Worm (Caenorhabditis elegans) whole organism, early embryonic: Measurements from ENCODE around the gene fbxa-208.

Source experiments
- B0310.2 ChIP-seq: sonication (generic microtip); optimal IDR thresholded peaks from 2 replicates; lab custom pipeline; 2016; ENCODE audit warnings: mild to moderate bottlenecking, missing genetic modification characterization, missing compliant biosample characterization
- F13C5.2 ChIP-seq: sonication (generic microtip); optimal IDR thresholded peaks from 2 replicates; lab custom pipeline; 2017; ENCODE audit warnings: mild to moderate bottlenecking, missing genetic modification characterization, inconsistent platforms, missing compliant biosample characterization
- aly-1 ChIP-seq: sonication (generic microtip); optimal IDR thresholded peaks from 2 replicates; lab custom pipeline; 2016; ENCODE audit warnings: missing genetic modification characterization, missing compliant biosample characterization
- ama-1 ChIP-seq: fragments of 150-350 bp; optimal IDR thresholded peaks from 2 replicates; lab custom pipeline; 2014
- ceh-13 ChIP-seq: fragments of 200-800 bp; sonication (Bioruptor generic); optimal IDR thresholded peaks from 2 replicates; lab custom pipeline; 2018; ENCODE audit warnings: mild to moderate bottlenecking, missing genetic modification characterization, missing compliant biosample characterization
- ceh-36 ChIP-seq: sonication (generic microtip); optimal IDR thresholded peaks from 2 replicates; lab custom pipeline; 2016; ENCODE audit warnings: missing genetic modification characterization, inconsistent platforms, missing compliant biosample characterization
- hmbx-1 ChIP-seq: sonication (generic microtip); optimal IDR thresholded peaks from 2 replicates; lab custom pipeline; 2016; ENCODE audit warnings: mild to moderate bottlenecking, missing genetic modification characterization, missing compliant biosample characterization
- hnd-1 ChIP-seq: sonication (generic microtip); optimal IDR thresholded peaks from 2 replicates; lab custom pipeline; 2016; ENCODE audit warnings: missing genetic modification characterization, missing compliant biosample characterization
- pes-1 ChIP-seq: fragments of 200-800 bp; sonication (Bioruptor generic); IDR thresholded peaks from 2 replicates; pipeline ENCODE4 v1.3.6; 2022; ENCODE audit warnings: missing genetic modification reagents, missing genetic modification characterization, missing compliant biosample characterization
- scrt-1 ChIP-seq: fragments of 200-800 bp; sonication (Bioruptor generic); IDR thresholded peaks from 2 replicates; pipeline ENCODE4 v1.3.6; 2022; ENCODE audit warnings: missing genetic modification characterization, missing compliant biosample characterization
- tra-4 ChIP-seq: sonication (generic microtip); optimal IDR thresholded peaks from 2 replicates; lab custom pipeline; 2017; ENCODE audit warnings: missing genetic modification characterization, missing compliant biosample characterization

DNA sequence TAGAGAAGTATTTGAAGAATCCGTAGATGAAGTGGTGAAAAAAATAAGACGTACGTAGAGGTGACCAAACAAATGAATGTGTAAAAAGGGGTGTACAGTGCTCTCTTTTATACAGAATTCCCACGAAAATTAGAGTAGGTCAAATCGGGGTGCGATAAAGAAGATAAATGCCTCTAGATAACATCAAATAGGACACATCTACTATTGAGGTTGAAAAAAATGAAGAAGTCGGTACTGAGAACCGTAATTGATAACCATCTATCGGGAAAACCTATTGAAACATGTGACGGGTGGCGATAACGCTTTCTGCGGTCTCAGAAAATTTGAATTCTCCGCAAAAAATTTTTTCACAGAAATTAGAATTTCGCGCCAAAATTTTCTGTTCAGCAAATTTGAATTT lies 17.9 kb upstream of the fbxa-208 start, which contains the start of gene fbxa-61:
- TF ChIP-seq ama-1 (lab: Kevin White, UChicago), result no peak
- TF ChIP-seq aly-1 (tag; lab: Kevin White, UChicago), result no peak
- no peak for TF ChIP-seq tra-4
- TF ChIP-seq B0310.2 (tag; lab: Kevin White, UChicago), result no peak
- TF ChIP-seq ceh-36 (tag; lab: Kevin White, UChicago), result no peak
- no peak for TF ChIP-seq ceh-13 (GFP tag; lab: Kevin White, UChicago)
- no peak for TF ChIP-seq hmbx-1 (tag; lab: Kevin White, UChicago)
- TF ChIP-seq F13C5.2 (tag; lab: Kevin White, UChicago), result no peak
- TF ChIP-seq hnd-1 (tag; lab: Kevin White, UChicago), result no peak
- TF ChIP-seq scrt-1 (GFP tag; lab: Robert Waterston, UW), result no peak
- no peak for TF ChIP-seq pes-1 (GFP tag; lab: Robert Waterston, UW)
